Fruit fly (Drosophila melanogaster): ENCODE results near the gene Atac3.

DNA sequence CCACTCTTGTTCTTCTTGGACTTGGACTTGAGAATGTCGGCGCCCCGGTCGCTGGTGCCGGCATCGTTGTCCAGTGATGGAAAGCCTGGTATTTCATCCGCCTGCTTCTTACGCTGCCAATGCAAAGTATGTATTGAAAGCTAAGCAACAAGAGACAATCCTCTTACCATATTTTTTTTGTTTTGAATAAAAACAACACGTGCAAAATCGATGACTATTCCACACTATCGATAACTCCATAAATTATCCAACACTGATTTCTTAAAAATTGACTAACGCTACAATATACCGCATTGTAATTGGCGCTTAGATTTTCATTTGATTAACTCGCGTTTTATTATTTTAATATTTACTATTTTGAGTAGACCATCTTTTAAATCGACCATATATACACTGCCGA, 3.3 kb downstream of the Atac3 start, which contains the start of gene CG32344:
- no peak for TF ChIP-seq ovo (GFP tag; optimal IDR thresholded peaks at IDR 0.05)
- TF ChIP-seq CG14711 (tag; optimal IDR thresholded peaks at IDR 0.05): peak; percentile 12
- peak; percentile 23 for TF ChIP-seq bab1 (GFP tag; optimal IDR thresholded peaks at IDR 0.05)

Measured in whole organism, adult.